Worm (Caenorhabditis elegans) whole organism, late embryonic: ENCODE measurements around the gene rars-1.

Experiments used
- C38D4.7 ChIP-seq: fragments of 200-800 bp; sonication (Bioruptor generic); optimal IDR thresholded peaks from 2 replicates; lab custom pipeline; 2018; ENCODE audit warnings: mild to moderate bottlenecking, missing genetic modification characterization, moderate library complexity, missing compliant biosample characterization
- K02D7.2 ChIP-seq: sonication (generic microtip); optimal IDR thresholded peaks from 2 replicates; lab custom pipeline; 2017; ENCODE audit warnings: mild to moderate bottlenecking, missing genetic modification characterization, missing compliant biosample characterization
- K09A11.1 ChIP-seq: sonication (generic microtip); optimal IDR thresholded peaks from 2 replicates; lab custom pipeline; 2017; ENCODE audit warnings: antibody characterized with exemption, mild to moderate bottlenecking, missing genetic modification characterization, missing compliant biosample characterization; ENCODE audit not compliant: insufficient read depth
- T23F11.4 ChIP-seq: fragments of 200-800 bp; sonication (Bioruptor generic); optimal IDR thresholded peaks from 2 replicates; lab custom pipeline; 2018; ENCODE audit warnings: mild to moderate bottlenecking, missing genetic modification characterization, missing compliant biosample characterization
- Y22D7AL.16 ChIP-seq: sonication (generic microtip); optimal IDR thresholded peaks from 2 replicates; lab custom pipeline; 2016; ENCODE audit warnings: missing genetic modification characterization, missing compliant biosample characterization
- ceh-18 ChIP-seq: sonication (generic microtip); optimal IDR thresholded peaks from 2 replicates; lab custom pipeline; 2016; ENCODE audit warnings: missing genetic modification characterization, missing compliant biosample characterization
- ceh-19 ChIP-seq: fragments of 200-800 bp; sonication (Bioruptor generic); optimal IDR thresholded peaks from 2 replicates; lab custom pipeline; 2018; ENCODE audit warnings: mild to moderate bottlenecking, missing genetic modification characterization, missing compliant biosample characterization
- ceh-24 ChIP-seq: sonication (generic microtip); optimal IDR thresholded peaks from 2 replicates; lab custom pipeline; 2016; ENCODE audit warnings: mild to moderate bottlenecking, missing genetic modification characterization, missing compliant biosample characterization
- ceh-31 ChIP-seq: sonication (generic microtip); optimal IDR thresholded peaks from 2 replicates; lab custom pipeline; 2016; ENCODE audit warnings: missing genetic modification characterization, missing compliant biosample characterization
- ceh-34 ChIP-seq: sonication (generic microtip); optimal IDR thresholded peaks from 2 replicates; lab custom pipeline; 2016; ENCODE audit warnings: mild to moderate bottlenecking, missing genetic modification characterization, missing compliant biosample characterization
- ceh-48 ChIP-seq: sonication (generic microtip); optimal IDR thresholded peaks from 2 replicates; lab custom pipeline; 2016; ENCODE audit warnings: missing genetic modification characterization, inconsistent platforms, missing compliant biosample characterization
- dmd-4 ChIP-seq: sonication (generic microtip); optimal IDR thresholded peaks from 2 replicates; lab custom pipeline; 2016; ENCODE audit warnings: borderline replicate concordance, missing genetic modification characterization, missing compliant biosample characterization
- dve-1 ChIP-seq: sonication (generic microtip); optimal IDR thresholded peaks from 2 replicates; lab custom pipeline; 2017; ENCODE audit warnings: antibody characterized with exemption, mild to moderate bottlenecking, missing genetic modification characterization, missing compliant biosample characterization
- elt-2 ChIP-seq: sonication (generic microtip); optimal IDR thresholded peaks from 2 replicates; lab custom pipeline; 2016; ENCODE audit warnings: missing genetic modification reagents, missing genetic modification characterization, missing compliant biosample characterization
- elt-4 ChIP-seq: sonication (generic microtip); optimal IDR thresholded peaks from 2 replicates; lab custom pipeline; 2016; ENCODE audit warnings: missing genetic modification characterization, missing compliant biosample characterization
- eyg-1 ChIP-seq: sonication (generic microtip); optimal IDR thresholded peaks from 2 replicates; lab custom pipeline; 2016; ENCODE audit warnings: missing genotype, missing genetic modification characterization, missing compliant biosample characterization
- fkh-6 ChIP-seq: sonication (generic microtip); optimal IDR thresholded peaks from 2 replicates; lab custom pipeline; 2016; ENCODE audit warnings: missing genetic modification characterization, missing compliant biosample characterization
- hlh-13 ChIP-seq: fragments of 200-800 bp; sonication (Bioruptor generic); optimal IDR thresholded peaks from 2 replicates; lab custom pipeline; 2018; ENCODE audit warnings: mild to moderate bottlenecking, missing genetic modification characterization, missing compliant biosample characterization
- hlh-15 ChIP-seq: sonication (generic microtip); optimal IDR thresholded peaks from 2 replicates; lab custom pipeline; 2016; ENCODE audit warnings: missing genetic modification characterization, missing compliant biosample characterization
- madf-2 ChIP-seq: sonication (generic microtip); optimal IDR thresholded peaks from 2 replicates; lab custom pipeline; 2017; ENCODE audit warnings: missing genetic modification characterization, missing compliant biosample characterization
- nfya-1 ChIP-seq: sonication (generic microtip); optimal IDR thresholded peaks from 2 replicates; lab custom pipeline; 2017; ENCODE audit warnings: missing genetic modification characterization, mild to moderate bottlenecking, missing compliant biosample characterization, antibody characterized with exemption, moderate library complexity
- nhr-11 ChIP-seq: fragments of 150-350 bp; optimal IDR thresholded peaks from 2 replicates; lab custom pipeline; 2014; ENCODE audit warnings: missing biosample characterization, missing genetic modification characterization
- npax-4 ChIP-seq: sonication (generic microtip); optimal IDR thresholded peaks from 2 replicates; lab custom pipeline; 2016; ENCODE audit warnings: missing genetic modification characterization, missing compliant biosample characterization
- odd-2 ChIP-seq: sonication (generic microtip); optimal IDR thresholded peaks from 2 replicates; lab custom pipeline; 2017; ENCODE audit warnings: antibody characterized with exemption, mild to moderate bottlenecking, missing genetic modification characterization, missing compliant biosample characterization
- pat-9 ChIP-seq: fragments of 200-800 bp; sonication (Bioruptor generic); optimal IDR thresholded peaks from 2 replicates; lab custom pipeline; 2018; ENCODE audit warnings: mild to moderate bottlenecking, missing genetic modification characterization, moderate library complexity, missing compliant biosample characterization
- pros-1 ChIP-seq: fragments of 150-350 bp; optimal IDR thresholded peaks from 2 replicates; lab custom pipeline; 2014; ENCODE audit warnings: missing biosample characterization, missing genetic modification reagents, missing genetic modification characterization
- ref-2 ChIP-seq: sonication (generic microtip); optimal IDR thresholded peaks from 2 replicates; lab custom pipeline; 2016; ENCODE audit warnings: missing genetic modification characterization, missing compliant biosample characterization
- tbx-2 ChIP-seq: sonication (generic microtip); optimal IDR thresholded peaks from 2 replicates; lab custom pipeline; 2016; ENCODE audit warnings: missing genetic modification characterization, missing compliant biosample characterization
- tbx-7 ChIP-seq: sonication (generic microtip); optimal IDR thresholded peaks from 2 replicates; lab custom pipeline; 2016; ENCODE audit warnings: missing genotype, missing genetic modification characterization, missing compliant biosample characterization
- ttx-3 ChIP-seq: sonication (generic microtip); optimal IDR thresholded peaks from 2 replicates; lab custom pipeline; 2016; ENCODE audit warnings: missing genetic modification reagents, missing genetic modification characterization, missing compliant biosample characterization
- unc-55 ChIP-seq: sonication (generic microtip); optimal IDR thresholded peaks from 2 replicates; lab custom pipeline; 2017; ENCODE audit warnings: missing biosample characterization, missing genetic modification reagents, missing genetic modification characterization
- zip-5 ChIP-seq: sonication (generic microtip); optimal IDR thresholded peaks from 2 replicates; lab custom pipeline; 2016; ENCODE audit warnings: missing genetic modification characterization, missing compliant biosample characterization

Gene rars-1

ce11 chrIII:4962886-4963285 is 45.9 kb upstream of the rars-1 start, which contains the start of gene C27F2.9 (continued):
- TF ChIP-seq K09A11.1 (tag; lab: Kevin White, UChicago) = no peak
- peak; percentile 23 for TF ChIP-seq dve-1 (tag; lab: Kevin White, UChicago)
- peak; percentile 51 for TF ChIP-seq ceh-34 (tag; lab: Kevin White, UChicago)
- TF ChIP-seq hlh-15 (tag; lab: Kevin White, UChicago) = no peak
- TF ChIP-seq zip-5 (tag; lab: Kevin White, UChicago) = no peak
- TF ChIP-seq ref-2 (tag; lab: Kevin White, UChicago) = peak; percentile 47

DNA sequence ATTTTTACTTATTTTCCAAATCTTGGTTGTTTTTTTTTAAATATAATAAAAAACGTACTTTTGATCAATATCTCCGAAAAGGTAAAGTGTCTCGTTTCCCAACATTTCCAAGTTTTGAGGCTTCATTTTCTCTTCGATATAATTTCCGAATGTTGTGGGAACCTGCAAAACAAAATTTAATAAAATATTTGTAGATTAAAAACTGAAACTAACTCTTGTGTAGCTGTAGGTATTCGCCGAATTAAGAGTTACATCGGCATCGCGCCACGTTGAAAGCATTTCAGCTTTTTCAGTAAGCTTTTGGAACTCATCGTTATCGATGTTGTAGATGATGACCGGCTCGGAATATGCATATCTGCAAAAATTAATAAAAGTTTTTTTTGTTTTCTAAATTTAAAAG is 45.4 kb upstream of the rars-1 start, which contains the start of gene vps-22:
Gene vps-22, minus strand, starts transcription at position 101 of the 400 bp plus-strand sequence.
- no peak for TF ChIP-seq tbx-2 (tag; lab: Kevin White, UChicago)
- TF ChIP-seq fkh-6 (tag; lab: Kevin White, UChicago) = no peak
- TF ChIP-seq nfya-1 (tag; lab: Kevin White, UChicago) = no peak
- TF ChIP-seq T23F11.4 (GFP tag; lab: Kevin White, UChicago) = no peak
- no peak for TF ChIP-seq pros-1
- TF ChIP-seq hlh-13 (GFP tag; lab: Kevin White, UChicago) = no peak
- TF ChIP-seq Y22D7AL.16 = no peak
- no peak for TF ChIP-seq C38D4.7 (GFP tag; lab: Kevin White, UChicago)
- no peak for TF ChIP-seq hlh-15 (tag; lab: Kevin White, UChicago)
- no peak for TF ChIP-seq ceh-19
- no peak for TF ChIP-seq K02D7.2
- TF ChIP-seq ref-2 (tag; lab: Kevin White, UChicago) = no peak
- TF ChIP-seq ceh-31 = no peak
- no peak for TF ChIP-seq npax-4 (tag; lab: Kevin White, UChicago)

ce11 chrIII:4961281-4961680 is 44.3 kb upstream of the rars-1 start:
- TF ChIP-seq unc-55 (GFP tag; lab: Kevin White, UChicago) = no peak
- TF ChIP-seq pros-1 = no peak
- TF ChIP-seq odd-2 (tag; lab: Kevin White, UChicago) = no peak
- no peak for TF ChIP-seq K09A11.1 (tag; lab: Kevin White, UChicago)
- no peak for TF ChIP-seq ceh-48 (tag; lab: Kevin White, UChicago)
- no peak for TF ChIP-seq nhr-11
- no peak for TF ChIP-seq madf-2 (tag; lab: Kevin White, UChicago)
- no peak for TF ChIP-seq ttx-3
- TF ChIP-seq dve-1 (tag; lab: Kevin White, UChicago) = no peak
- no peak for TF ChIP-seq elt-4 (tag; lab: Kevin White, UChicago)
- TF ChIP-seq pat-9 (tag; lab: Kevin White, UChicago) = no peak
- TF ChIP-seq, all 69 proteins: peak for 0

ce11 chrIII:4960204-4960603 is 43.2 kb upstream of the rars-1 start, which contains the start of gene C27F2.4:
Gene C27F2.4 (minus strand): TSS chrIII:4960304.
- TF ChIP-seq dmd-4 (tag; lab: Kevin White, UChicago) (no peak), pat-9 (tag; lab: Kevin White, UChicago) (no peak)

ce11 chrIII:4956566-4956965 is 39.6 kb upstream of the rars-1 start, which contains the start of gene C26E6.1:
Gene C26E6.1 (plus strand): TSS chrIII:4956866.
- TF ChIP-seq eyg-1 (tag; lab: Kevin White, UChicago) (no peak), npax-4 (tag; lab: Kevin White, UChicago) (no peak), odd-2 (tag; lab: Kevin White, UChicago) (no peak), ceh-24 (tag; lab: Kevin White, UChicago) (no peak), dve-1 (tag; lab: Kevin White, UChicago) (no peak), elt-2 (tag; lab: Kevin White, UChicago) (no peak), ceh-18 (tag; lab: Kevin White, UChicago) (no peak), tbx-7 (tag; lab: Kevin White, UChicago) (no peak)
